Worm (Caenorhabditis elegans): Measurements from ENCODE around the gene rom-2.

The rom-2 gene

DNA sequence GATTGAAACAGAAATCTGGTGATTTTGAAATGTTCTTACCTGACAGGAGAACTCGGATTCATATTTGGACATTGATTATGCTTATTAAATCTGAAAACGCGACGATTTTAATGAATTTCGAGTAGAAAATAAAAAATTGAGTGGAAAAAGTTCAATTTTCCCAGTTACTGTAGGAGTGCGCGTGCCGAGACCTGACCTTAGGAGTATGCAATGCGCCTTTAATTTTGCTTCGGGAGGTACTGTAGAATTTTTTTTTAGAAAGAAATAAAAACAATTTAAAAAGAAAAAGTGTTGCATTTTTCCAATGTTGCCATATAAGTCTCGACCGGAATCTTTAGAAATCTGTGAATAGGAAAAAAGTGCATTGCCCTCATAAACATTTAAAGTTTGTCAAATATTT is 29.5 kb downstream of the rom-2 start, which contains the start of gene C48B4.11:
TSS of gene C48B4.11 (minus strand) at position 143 of the 400 bp plus-strand sequence.
- TF ChIP-seq egl-18 (GFP tag; IDR thresholded peaks at IDR 0.05) (no peak), tlf-1 (GFP tag; optimal IDR thresholded peaks at IDR 0.05) (no peak), efl-1 (GFP tag; optimal IDR thresholded peaks at IDR 0.05) (peak; percentile 12), xnd-1 (tag; optimal IDR thresholded peaks at IDR 0.05) (peak; percentile 68), hsf-1 (GFP tag; IDR thresholded peaks at IDR 0.05) (no peak), F10E7.11 (tag; optimal IDR thresholded peaks at IDR 0.05) (no peak), K11D2.4 (GFP tag; IDR thresholded peaks at IDR 0.05) (no peak), F33H1.4 (GFP tag; IDR thresholded peaks at IDR 0.05) (peak; percentile 87), T26A5.8 (tag; optimal IDR thresholded peaks at IDR 0.05) (no peak), atf-7 (tag; optimal IDR thresholded peaks at IDR 0.05) (no peak), lsy-27 (tag; optimal IDR thresholded peaks at IDR 0.05; ENCODE audit: borderline replicate concordance, insufficient read depth) (no peak), lin-54 (GFP tag; optimal IDR thresholded peaks at IDR 0.05) (no peak), akir-1 (GFP tag; optimal IDR thresholded peaks at IDR 0.05) (no peak), hmg-20 (GFP tag; IDR thresholded peaks at IDR 0.05) (no peak), sea-2 (GFP tag; IDR thresholded peaks at IDR 0.05) (no peak), snpc-4 (GFP tag; optimal IDR thresholded peaks at IDR 0.05) (no peak), snpc-4 (tag; optimal IDR thresholded peaks at IDR 0.05) (no peak), nhr-179 (tag; optimal IDR thresholded peaks at IDR 0.05) (no peak), madf-6 (GFP tag; IDR thresholded peaks at IDR 0.05) (peak; percentile 82), nhr-80 (tag; optimal IDR thresholded peaks at IDR 0.05) (no peak), ccch-3 (GFP tag; optimal IDR thresholded peaks at IDR 0.05) (no peak), gei-17 (GFP tag; optimal IDR thresholded peaks at IDR 0.05) (no peak), K12H6.12 (tag; optimal IDR thresholded peaks at IDR 0.05) (no peak), pbrm-1 (GFP tag; IDR thresholded peaks at IDR 0.05) (no peak), ztf-26 (tag; optimal IDR thresholded peaks at IDR 0.05) (no peak), madf-8 (GFP tag; conservative IDR thresholded peaks at IDR 0.05) (peak; percentile 61), F57C9.4 (tag; optimal IDR thresholded peaks at IDR 0.05) (no peak), Y67H2A.10 (GFP tag; conservative IDR thresholded peaks at IDR 0.05) (no peak), F52B5.7 (tag; optimal IDR thresholded peaks at IDR 0.05) (no peak), madf-10 (tag; optimal IDR thresholded peaks at IDR 0.05) (no peak), dox-1 (GFP tag; IDR thresholded peaks at IDR 0.05) (0 out of 2 replicates have a peak, but pooled peaks have one; percentile 20), lsl-1 (GFP tag; optimal IDR thresholded peaks at IDR 0.05) (peak; percentile 93), Y79H2A.3 (GFP tag; conservative IDR thresholded peaks at IDR 0.05) (no peak), zfh-2 (GFP tag; conservative IDR thresholded peaks at IDR 0.05) (no peak), F49E8.2 (tag; optimal IDR thresholded peaks at IDR 0.05; ENCODE audit: insufficient read depth) (peak; percentile 25), ztf-22 (GFP tag; optimal IDR thresholded peaks at IDR 0.05) (no peak), let-526 (GFP tag; IDR thresholded peaks at IDR 0.05) (no peak), him-1 (tag; optimal IDR thresholded peaks at IDR 0.05) (peak; percentile 48), ztf-28 (GFP tag; IDR thresholded peaks at IDR 0.05) (no peak), F39B2.1 (GFP tag; IDR thresholded peaks at IDR 0.05) (no peak), ceh-91 (GFP tag; IDR thresholded peaks at IDR 0.05) (no peak), ztf-18 (tag; optimal IDR thresholded peaks at IDR 0.05) (no peak), nfyb-1 (GFP tag; IDR thresholded peaks at IDR 0.05) (no peak), B0261.1 (tag; optimal IDR thresholded peaks at IDR 0.05) (no peak)

Measured in whole organism, young adult.